Worm (Caenorhabditis elegans) whole organism, L1 larva: Measurements from ENCODE around the gene eral-1.

Experiments used
- aly-2 ChIP-seq: fragments of 150-350 bp; optimal IDR thresholded peaks from 2 replicates; lab custom pipeline; 2014; ENCODE audit warnings: missing biosample characterization, missing genetic modification characterization
- efl-1 ChIP-seq, 4 experiments: fragments of 150-350 bp; optimal IDR thresholded peaks in 3 of 4; peaks in 1 of 4; 1 replicate in 1 of 4; 2 replicates in 3 of 4; lab custom pipeline; 2014; ENCODE audit warnings: missing biosample characterization in 2 of 4, missing genetic modification characterization in 2 of 4, missing genetic modification reagents in 2 of 4
- snpc-4 ChIP-seq: fragments of 150-350 bp; optimal IDR thresholded peaks from 2 replicates; lab custom pipeline; 2014; ENCODE audit warnings: missing biosample characterization, missing genetic modification characterization
- tbx-2 ChIP-seq: sonication (generic microtip); optimal IDR thresholded peaks from 2 replicates; lab custom pipeline; 2016; ENCODE audit warnings: missing genetic modification characterization, missing compliant biosample characterization
- tlp-1 ChIP-seq: fragments of 150-350 bp; optimal IDR thresholded peaks from 2 replicates; lab custom pipeline; 2014; ENCODE audit warnings: missing biosample characterization, missing genetic modification characterization
- unc-130 ChIP-seq: fragments of 150-350 bp; optimal IDR thresholded peaks from 2 replicates; lab custom pipeline; 2017; ENCODE audit warnings: missing biosample characterization, missing genetic modification characterization, inconsistent platforms

DNA sequence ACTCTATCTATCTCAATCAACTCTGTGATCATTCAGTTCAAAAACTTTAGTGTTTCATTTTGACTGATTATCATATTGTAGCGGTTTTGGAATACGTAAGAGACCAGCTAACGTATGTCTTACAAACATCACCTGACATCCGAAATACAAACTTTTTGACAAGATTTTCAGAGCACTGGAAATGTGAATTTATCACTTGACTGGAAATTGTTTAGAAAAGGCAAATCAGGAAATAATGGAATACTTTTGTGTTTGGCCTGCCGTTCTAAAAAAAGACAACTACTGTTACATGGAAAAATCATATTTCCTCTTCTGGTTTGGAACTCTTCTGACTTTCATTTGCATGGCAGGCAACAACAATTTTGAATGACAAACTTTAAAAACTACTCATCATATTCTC is 38.0 kb downstream of the eral-1 start, which contains the start of gene F35H8.12:
- TF ChIP-seq tlp-1 (tag; lab: Kevin White, UChicago) (no peak), snpc-4 (no peak), tbx-2 (tag; lab: Kevin White, UChicago) (no peak), unc-130 (tag; lab: Kevin White, UChicago) (no peak), aly-2 (tag; lab: Kevin White, UChicago) (no peak), efl-1 (optimal IDR thresholded peaks at IDR 0.05; lab: Kevin White, UChicago) (no peak), efl-1 (GFP tag; optimal IDR thresholded peaks at IDR 0.05 in 1 of 2; lab: Kevin White, UChicago) (peak in 1 of 2 experiments; percentile 43)
